Worm (Caenorhabditis elegans) whole organism, young adult: ENCODE results near the gene Y16B4A.2.
A peak's percentile ranks its signal among the peaks of the same experiment; 100 is the strongest.

Experiments used
- B0336.3 ChIP-seq: fragments of 200-800 bp; sonication (Bioruptor generic); IDR thresholded peaks from 2 replicates; pipeline ENCODE4 v1.3.6; 2022; ENCODE audit warnings: missing genetic modification characterization, missing compliant biosample characterization
- C06A6.2 ChIP-seq: fragments of 200-800 bp; sonication (Bioruptor generic); conservative IDR thresholded peaks from 2 replicates; pipeline ENCODE4 v1.3.6; 2022; ENCODE audit warnings: missing genetic modification characterization, missing compliant biosample characterization
- C17E4.6 ChIP-seq: fragments of 200-800 bp; sonication (Bioruptor generic); IDR thresholded peaks from 2 replicates; pipeline ENCODE4 v1.3.6; 2022; ENCODE audit warnings: missing genetic modification reagents, missing genetic modification characterization, missing compliant biosample characterization
- D2030.7 ChIP-seq: fragments of 200-800 bp; sonication (Bioruptor generic); IDR thresholded peaks from 2 replicates; pipeline ENCODE4 v1.3.6; 2022; ENCODE audit warnings: missing genetic modification reagents, missing genetic modification characterization, missing compliant biosample characterization
- F22D6.2 ChIP-seq: sonication (generic microtip); optimal IDR thresholded peaks from 2 replicates; lab custom pipeline; 2016; ENCODE audit warnings: mild to moderate bottlenecking, missing genetic modification characterization, missing compliant biosample characterization
- F23B12.7 ChIP-seq: sonication (generic microtip); optimal IDR thresholded peaks from 2 replicates; lab custom pipeline; 2017; ENCODE audit warnings: missing genetic modification characterization, mild to moderate bottlenecking, missing compliant biosample characterization, antibody characterized with exemption, moderate library complexity; ENCODE audit not compliant: insufficient read depth
- F39B2.1 ChIP-seq: fragments of 200-800 bp; sonication (Bioruptor generic); IDR thresholded peaks from 2 replicates; pipeline ENCODE4 v1.3.6; 2022; ENCODE audit warnings: missing genetic modification reagents, missing genetic modification characterization, missing compliant biosample characterization
- K11D2.4 ChIP-seq: fragments of 200-800 bp; sonication (Bioruptor generic); IDR thresholded peaks from 2 replicates; pipeline ENCODE4 v1.3.6; 2022; ENCODE audit warnings: missing genetic modification reagents, missing genetic modification characterization, missing compliant biosample characterization
- T26A5.8 ChIP-seq: sonication (generic microtip); optimal IDR thresholded peaks from 2 replicates; lab custom pipeline; 2016; ENCODE audit warnings: missing genetic modification characterization, missing compliant biosample characterization
- Y95B8A.8 ChIP-seq: fragments of 200-800 bp; sonication (Bioruptor generic); IDR thresholded peaks from 2 replicates; pipeline ENCODE4 v1.3.6; 2022; ENCODE audit warnings: missing genetic modification reagents, missing genetic modification characterization, missing compliant biosample characterization
- ZK185.1 ChIP-seq: sonication (generic microtip); optimal IDR thresholded peaks from 2 replicates; lab custom pipeline; 2016; ENCODE audit warnings: mild to moderate bottlenecking, missing genetic modification characterization, missing compliant biosample characterization; ENCODE audit not compliant: poor library complexity, severe bottlenecking
- akir-1 ChIP-seq: fragments of 200-800 bp; sonication (Bioruptor generic); optimal IDR thresholded peaks from 2 replicates; lab custom pipeline; 2018; ENCODE audit warnings: mild to moderate bottlenecking, missing genetic modification characterization, moderate library complexity, missing compliant biosample characterization
- ccch-3 ChIP-seq: fragments of 200-800 bp; sonication (Bioruptor generic); optimal IDR thresholded peaks from 2 replicates; lab custom pipeline; 2018; ENCODE audit warnings: mild to moderate bottlenecking, missing genetic modification characterization, missing compliant biosample characterization
- cebp-1 ChIP-seq, 2 experiments: fragments of 200-800 bp in 1 of 2; sonication (Bioruptor generic) in 1 of 2; sonication (generic microtip) in 1 of 2; IDR thresholded peaks in 1 of 2; optimal IDR thresholded peaks in 1 of 2; 2 replicates each; pipeline versions ENCODE4 v1.3.6 to Lab custom; 2017 to 2022; ENCODE audit warnings: missing compliant biosample characterization in 2 of 2, missing genetic modification characterization in 2 of 2, mild to moderate bottlenecking in 1 of 2, missing genetic modification reagents in 1 of 2, moderate library complexity in 1 of 2
- ceh-27 ChIP-seq: fragments of 200-800 bp; sonication (Bioruptor generic); optimal IDR thresholded peaks from 2 replicates; lab custom pipeline; 2018; ENCODE audit warnings: mild to moderate bottlenecking, missing genetic modification characterization, moderate library complexity, missing compliant biosample characterization
- dox-1 ChIP-seq: fragments of 200-800 bp; sonication (Bioruptor generic); IDR thresholded peaks from 2 replicates; pipeline ENCODE4 v1.3.6; 2022; ENCODE audit warnings: missing genetic modification reagents, missing genetic modification characterization, missing compliant biosample characterization
- dpff-1 ChIP-seq: sonication (generic microtip); optimal IDR thresholded peaks from 2 replicates; lab custom pipeline; 2017; ENCODE audit warnings: mild to moderate bottlenecking, missing genetic modification characterization, missing compliant biosample characterization
- gei-17 ChIP-seq: fragments of 200-800 bp; sonication (Bioruptor generic); optimal IDR thresholded peaks from 2 replicates; lab custom pipeline; 2018; ENCODE audit warnings: mild to moderate bottlenecking, missing genetic modification characterization, missing compliant biosample characterization
- hmg-1.2 ChIP-seq: fragments of 200-800 bp; sonication (Bioruptor generic); IDR thresholded peaks from 2 replicates; pipeline ENCODE4 v1.3.6; 2022; ENCODE audit warnings: missing genetic modification reagents, missing genetic modification characterization, missing compliant biosample characterization
- let-607 ChIP-seq, 2 experiments: fragments of 200-800 bp in 1 of 2; sonication (Bioruptor generic) in 1 of 2; sonication (generic microtip) in 1 of 2; optimal IDR thresholded peaks; 2 replicates each; lab custom pipeline; 2016 to 2018; ENCODE audit warnings: mild to moderate bottlenecking in 2 of 2, missing compliant biosample characterization in 2 of 2, missing genetic modification characterization in 2 of 2, moderate library complexity in 2 of 2, missing genotype in 1 of 2
- lin-35 ChIP-seq, 3 experiments: fragments of 150-350 bp in 2 of 3; sonication (generic microtip) in 1 of 3; optimal IDR thresholded peaks; 2 replicates each; lab custom pipeline; 2014 to 2018; ENCODE audit warnings: missing biosample characterization in 3 of 3, missing genetic modification characterization in 3 of 3, missing genetic modification reagents in 3 of 3
- lin-40 ChIP-seq: sonication (generic microtip); optimal IDR thresholded peaks from 2 replicates; lab custom pipeline; 2016; ENCODE audit warnings: missing genetic modification characterization, mild to moderate bottlenecking, missing compliant biosample characterization, missing genotype, missing genetic modification reagents
- madf-10 ChIP-seq: sonication (generic microtip); optimal IDR thresholded peaks from 2 replicates; lab custom pipeline; 2016; ENCODE audit warnings: mild to moderate bottlenecking, missing genetic modification characterization, missing compliant biosample characterization
- madf-6 ChIP-seq: fragments of 200-800 bp; sonication (Bioruptor generic); IDR thresholded peaks from 2 replicates; pipeline ENCODE4 v1.3.6; 2022; ENCODE audit warnings: missing genetic modification reagents, missing genetic modification characterization, missing compliant biosample characterization
- mcd-1 ChIP-seq: fragments of 200-800 bp; sonication (Bioruptor generic); IDR thresholded peaks from 2 replicates; pipeline ENCODE4 v1.3.6; 2022; ENCODE audit warnings: missing genetic modification reagents, missing genetic modification characterization, missing compliant biosample characterization
- nfyb-1 ChIP-seq: fragments of 200-800 bp; sonication (Bioruptor generic); IDR thresholded peaks from 2 replicates; pipeline ENCODE4 v1.3.6; 2022; ENCODE audit warnings: missing genetic modification reagents, missing genetic modification characterization, missing compliant biosample characterization
- nhr-80 ChIP-seq: sonication (generic microtip); optimal IDR thresholded peaks from 2 replicates; lab custom pipeline; 2016; ENCODE audit warnings: missing genetic modification characterization, missing compliant biosample characterization
- nhr-90 ChIP-seq: sonication (generic microtip); optimal IDR thresholded peaks from 2 replicates; lab custom pipeline; 2016; ENCODE audit warnings: missing genotype, mild to moderate bottlenecking, missing genetic modification characterization, missing compliant biosample characterization
- pbrm-1 ChIP-seq: fragments of 200-800 bp; sonication (Bioruptor generic); IDR thresholded peaks from 2 replicates; pipeline ENCODE4 v1.3.6; 2022; ENCODE audit warnings: missing genetic modification reagents, missing genetic modification characterization, missing compliant biosample characterization
- rcor-1 ChIP-seq: fragments of 200-800 bp; sonication (Bioruptor generic); IDR thresholded peaks from 2 replicates; pipeline ENCODE4 v1.3.6; 2022; ENCODE audit warnings: missing genetic modification reagents, missing genetic modification characterization, missing compliant biosample characterization
- repo-1 ChIP-seq: sonication (generic microtip); optimal IDR thresholded peaks from 2 replicates; lab custom pipeline; 2017; ENCODE audit warnings: mild to moderate bottlenecking, missing genetic modification characterization, missing compliant biosample characterization
- sdz-38 ChIP-seq: sonication (generic microtip); optimal IDR thresholded peaks from 2 replicates; lab custom pipeline; 2016; ENCODE audit warnings: missing genotype, missing genetic modification characterization, missing compliant biosample characterization
- snpc-4 ChIP-seq, 5 experiments: fragments of 150-350 bp in 1 of 5; sonication (generic microtip) in 4 of 5; optimal IDR thresholded peaks; 2 replicates each; lab custom pipeline; 2014 to 2018; ENCODE audit warnings: missing genetic modification characterization in 5 of 5, missing biosample characterization in 3 of 5, antibody characterized with exemption in 2 of 5, mild to moderate bottlenecking in 2 of 5, missing compliant biosample characterization in 2 of 5, missing genotype in 2 of 5, moderate library complexity in 2 of 5, missing genetic modification reagents in 1 of 5
- somi-1 ChIP-seq: fragments of 200-800 bp; sonication (Bioruptor generic); optimal IDR thresholded peaks from 2 replicates; lab custom pipeline; 2018; ENCODE audit warnings: mild to moderate bottlenecking, missing genetic modification characterization, missing compliant biosample characterization
- tbp1 ChIP-seq: fragments of 200-800 bp; sonication (Bioruptor generic); optimal IDR thresholded peaks from 2 replicates; lab custom pipeline; 2018; ENCODE audit warnings: mild to moderate bottlenecking, missing genetic modification characterization, missing compliant biosample characterization
- tlf-1 ChIP-seq: fragments of 200-800 bp; sonication (Bioruptor generic); optimal IDR thresholded peaks from 2 replicates; lab custom pipeline; 2018; ENCODE audit warnings: mild to moderate bottlenecking, missing genetic modification characterization, missing compliant biosample characterization
- zim-3 ChIP-seq: sonication (generic microtip); optimal IDR thresholded peaks from 2 replicates; lab custom pipeline; 2017; ENCODE audit warnings: mild to moderate bottlenecking, missing genetic modification characterization, moderate library complexity, missing compliant biosample characterization

Y16B4A.2 gene

ce11 chrX:14815412-14815811 lies 43.8 kb upstream of the Y16B4A.2 start (continued):
- TF ChIP-seq zim-3 (tag; lab: Kevin White, UChicago), result peak; percentile 23
- peak; percentile 54; the same call in 1 of the 2 replicates for TF ChIP-seq nfyb-1
- TF ChIP-seq sdz-38 (tag; lab: Kevin White, UChicago), result no peak
- TF ChIP-seq pbrm-1, result 0 out of 2 replicates have a peak, but pooled peaks have one; percentile 18
- TF ChIP-seq dpff-1, result no peak
- TF ChIP-seq C17E4.6, result no peak
- peak; percentile 44 for TF ChIP-seq repo-1 (tag; lab: Kevin White, UChicago)
- TF ChIP-seq Y95B8A.8, result no peak
- no peak for TF ChIP-seq D2030.7 (GFP tag; lab: Robert Waterston, UW)
- peak; percentile 46; the same call in 1 of the 2 replicates for TF ChIP-seq B0336.3 (GFP tag; lab: Robert Waterston, UW)
- TF ChIP-seq, all 124 proteins: peak for 11

- TF ChIP-seq F23B12.7, result peak; percentile 45
- TF ChIP-seq madf-10 (tag; lab: Kevin White, UChicago), result peak; percentile 13
- peak; percentile 91 for TF ChIP-seq gei-17 (GFP tag; lab: Kevin White, UChicago)
- peak in 1 of 3 experiments; percentile 21 for TF ChIP-seq lin-35 (GFP tag; optimal IDR thresholded peaks at IDR 0.05; lab: Kevin White, UChicago)
- TF ChIP-seq akir-1 (GFP tag; lab: Kevin White, UChicago), result no peak
- peak; percentile 19 for TF ChIP-seq nhr-80 (tag; lab: Kevin White, UChicago)
- peak; percentile 48 for TF ChIP-seq tbp1
- peak in 1 of 2 experiments; percentile 8 for TF ChIP-seq let-607 (tag; optimal IDR thresholded peaks at IDR 0.05; lab: Kevin White, UChicago)
- TF ChIP-seq F22D6.2 (tag; lab: Kevin White, UChicago), result peak; percentile 13
- 0 out of 2 replicates have a peak, but pooled peaks have one; percentile 21 for TF ChIP-seq K11D2.4 (GFP tag; lab: Robert Waterston, UW)
- TF ChIP-seq tlf-1, result peak; percentile 36
- no peak for TF ChIP-seq cebp-1 (GFP tag; IDR thresholded peaks at IDR 0.05; lab: Robert Waterston, UW)
- peak; percentile 56 for TF ChIP-seq cebp-1 (tag; optimal IDR thresholded peaks at IDR 0.05; lab: Kevin White, UChicago)
- TF ChIP-seq madf-6, result no peak
- peak; percentile 68 for TF ChIP-seq ZK185.1 (tag; lab: Kevin White, UChicago)
- no peak for TF ChIP-seq T26A5.8 (tag; lab: Kevin White, UChicago)
- TF ChIP-seq ccch-3 (GFP tag; lab: Kevin White, UChicago), result no peak
- TF ChIP-seq F39B2.1 (GFP tag; lab: Robert Waterston, UW), result no peak
- TF ChIP-seq dox-1 (GFP tag; lab: Robert Waterston, UW), result peak; percentile 43; the same call in 1 of the 2 replicates
- peak; percentile 25; the same call in 1 of the 2 replicates for TF ChIP-seq hmg-1.2 (GFP tag; lab: Robert Waterston, UW)
- TF ChIP-seq rcor-1 (GFP tag; lab: Robert Waterston, UW), result 0 out of 2 replicates have a peak, but pooled peaks have one; percentile 19
- TF ChIP-seq ceh-27 (GFP tag; lab: Kevin White, UChicago), result peak; percentile 19
- TF ChIP-seq somi-1 (GFP tag; lab: Kevin White, UChicago), result peak; percentile 10
- peak; percentile 79 for TF ChIP-seq C06A6.2 (GFP tag; lab: Robert Waterston, UW)
- TF ChIP-seq repo-1 (tag; lab: Kevin White, UChicago), result peak; percentile 4
- TF ChIP-seq nhr-90 (tag; lab: Kevin White, UChicago), result no peak
- no peak for TF ChIP-seq snpc-4 (GFP tag; optimal IDR thresholded peaks at IDR 0.05; lab: Kevin White, UChicago)
- TF ChIP-seq snpc-4 (tag; optimal IDR thresholded peaks at IDR 0.05; lab: Kevin White, UChicago), result peak in 3 of 4 experiments; percentile 6 to 41 (median 17)
- peak; percentile 92 for TF ChIP-seq lin-40 (tag; lab: Kevin White, UChicago)
- 0 out of 2 replicates have a peak, but pooled peaks have one; percentile 16 for TF ChIP-seq mcd-1 (GFP tag; lab: Robert Waterston, UW)
Observed at ce11 chrX:14813398-14813797, 41.7 kb upstream of the Y16B4A.2 start.
